Worm (Caenorhabditis elegans): ENCODE measurements around the gene nonu-1.

nonu-1 gene

ce11 chrIII:4849739-4850138 is at the start of gene nonu-1:
Gene nonu-1, minus strand, starts transcription at chrIII:4849907.
- TF ChIP-seq pha-4 (tag; optimal IDR thresholded peaks at IDR 0.05) (no peak), elt-3 (tag; optimal IDR thresholded peaks at IDR 0.05) (no peak), sptf-1 (tag; optimal IDR thresholded peaks at IDR 0.05) (no peak), ceh-39 (tag; optimal IDR thresholded peaks at IDR 0.05) (no peak), flh-1 (GFP tag; optimal IDR thresholded peaks at IDR 0.05) (no peak), unc-39 (tag; optimal IDR thresholded peaks at IDR 0.05) (no peak), lin-13 (tag; optimal IDR thresholded peaks at IDR 0.05) (no peak), elt-1 (tag; optimal IDR thresholded peaks at IDR 0.05; ENCODE audit: borderline replicate concordance, insufficient read depth) (no peak), sem-2 (GFP tag; optimal IDR thresholded peaks at IDR 0.05) (no peak), nhr-76 (tag; optimal IDR thresholded peaks at IDR 0.05) (no peak), unc-120 (tag; optimal IDR thresholded peaks at IDR 0.05; ENCODE audit: poor library complexity, severe bottlenecking) (no peak), bed-3 (GFP tag; optimal IDR thresholded peaks at IDR 0.05) (no peak), nhr-12 (tag; optimal IDR thresholded peaks at IDR 0.05) (no peak), nhr-2 (tag; optimal IDR thresholded peaks at IDR 0.05) (no peak), ceh-43 (GFP tag; optimal IDR thresholded peaks at IDR 0.05) (no peak)

- no peak for TF ChIP-seq ceh-43 (GFP tag; optimal IDR thresholded peaks at IDR 0.05)
- TF ChIP-seq unc-39 (tag; optimal IDR thresholded peaks at IDR 0.05), result no peak
- no peak for TF ChIP-seq ceh-83 (GFP tag; optimal IDR thresholded peaks at IDR 0.05)
- TF ChIP-seq nhr-237 (tag; optimal IDR thresholded peaks at IDR 0.05), result no peak
- no peak for TF ChIP-seq tbx-8 (GFP tag; optimal IDR thresholded peaks at IDR 0.05)
- TF ChIP-seq nhr-2 (tag; optimal IDR thresholded peaks at IDR 0.05), result no peak
- no peak for TF ChIP-seq unc-120 (tag; optimal IDR thresholded peaks at IDR 0.05; ENCODE audit: poor library complexity, severe bottlenecking)
- TF ChIP-seq lin-13 (tag; optimal IDR thresholded peaks at IDR 0.05), result no peak
- no peak for TF ChIP-seq lsy-2 (tag; optimal IDR thresholded peaks at IDR 0.05)
- no peak for TF ChIP-seq elt-3 (tag; optimal IDR thresholded peaks at IDR 0.05)
- no peak for TF ChIP-seq elt-1 (tag; optimal IDR thresholded peaks at IDR 0.05; ENCODE audit: borderline replicate concordance, insufficient read depth)
- no peak for TF ChIP-seq ceh-39 (tag; optimal IDR thresholded peaks at IDR 0.05)
Measured at ce11 chrIII:4899035-4899578, 49.4 kb upstream of the nonu-1 start, which contains the start of gene nhl-2. Gene nhl-2, minus strand, starts transcription at chrIII:4899085.

- TF ChIP-seq pha-4 (tag; optimal IDR thresholded peaks at IDR 0.05), result no peak
- TF ChIP-seq sem-2 (GFP tag; optimal IDR thresholded peaks at IDR 0.05), result no peak
- no peak for TF ChIP-seq lin-32 (GFP tag; optimal IDR thresholded peaks at IDR 0.05)
- no peak for TF ChIP-seq ceh-83 (GFP tag; optimal IDR thresholded peaks at IDR 0.05)
- no peak for TF ChIP-seq nhr-28 (tag; optimal IDR thresholded peaks at IDR 0.05)
- TF ChIP-seq zip-8 (tag; optimal IDR thresholded peaks at IDR 0.05), result no peak
Measured at ce11 chrIII:4895313-4895712, 45.6 kb upstream of the nonu-1 start.

- no peak for TF ChIP-seq ces-1 (GFP tag; optimal IDR thresholded peaks at IDR 0.05)
- no peak for TF ChIP-seq nhr-237 (tag; optimal IDR thresholded peaks at IDR 0.05)
- no peak for TF ChIP-seq nhr-76 (tag; optimal IDR thresholded peaks at IDR 0.05)
- no peak for TF ChIP-seq unc-62 (GFP tag; optimal IDR thresholded peaks at IDR 0.05)
- TF ChIP-seq lin-32 (GFP tag; optimal IDR thresholded peaks at IDR 0.05), result no peak
- no peak for TF ChIP-seq hlh-1 (tag; optimal IDR thresholded peaks at IDR 0.05)
- TF ChIP-seq sem-2 (GFP tag; optimal IDR thresholded peaks at IDR 0.05), result no peak
- TF ChIP-seq unc-39 (tag; optimal IDR thresholded peaks at IDR 0.05), result no peak
- TF ChIP-seq elt-1 (tag; optimal IDR thresholded peaks at IDR 0.05; ENCODE audit: borderline replicate concordance, insufficient read depth), result no peak
- TF ChIP-seq pha-4 (tag; optimal IDR thresholded peaks at IDR 0.05), result no peak
- no peak for TF ChIP-seq zip-8 (tag; optimal IDR thresholded peaks at IDR 0.05)
- no peak for TF ChIP-seq ceh-43 (GFP tag; optimal IDR thresholded peaks at IDR 0.05)
- TF ChIP-seq M03D4.4 (tag; optimal IDR thresholded peaks at IDR 0.05), result no peak
- no peak for TF ChIP-seq blmp-1 (tag; optimal IDR thresholded peaks at IDR 0.05)
- TF ChIP-seq unc-120 (tag; optimal IDR thresholded peaks at IDR 0.05; ENCODE audit: poor library complexity, severe bottlenecking), result no peak
- no peak for TF ChIP-seq flh-1 (GFP tag; optimal IDR thresholded peaks at IDR 0.05)
- no peak for TF ChIP-seq ceh-83 (GFP tag; optimal IDR thresholded peaks at IDR 0.05)
- TF ChIP-seq lin-13 (tag; optimal IDR thresholded peaks at IDR 0.05), result no peak
- no peak for TF ChIP-seq snpc-4 (tag; optimal IDR thresholded peaks at IDR 0.05)
Measured at ce11 chrIII:4893540-4893939, 43.8 kb upstream of the nonu-1 start, which contains the start of gene F26F4.6. Gene F26F4.6, minus strand, starts transcription at chrIII:4893640.

DNA sequence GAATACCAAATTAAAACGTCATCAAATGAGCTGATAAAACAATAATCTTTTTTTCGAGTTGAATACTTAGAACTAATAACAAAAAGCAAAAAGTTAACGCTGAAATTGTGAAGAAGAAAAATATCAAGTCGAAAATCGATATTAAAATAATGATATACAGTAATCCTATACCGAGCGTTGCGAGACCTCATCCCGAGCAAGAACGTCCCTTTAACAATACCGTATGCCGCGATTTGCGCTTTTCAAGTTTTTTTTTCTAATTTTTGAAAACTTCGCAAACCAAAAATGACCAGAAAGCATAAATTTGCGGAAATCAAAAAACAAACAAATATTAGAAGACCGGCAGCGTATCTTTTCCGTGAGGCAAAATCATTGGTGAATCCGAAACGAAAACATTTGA is 41.3 kb upstream of the nonu-1 start, which contains the start of gene F26F4.5:
Gene F26F4.5 (minus strand): TSS at position 256 of the 400 bp plus-strand sequence.
- TF ChIP-seq drap-1 (GFP tag; optimal IDR thresholded peaks at IDR 0.05) (no peak), blmp-1 (tag; optimal IDR thresholded peaks at IDR 0.05) (no peak), sem-2 (GFP tag; optimal IDR thresholded peaks at IDR 0.05) (no peak), pha-4 (tag; optimal IDR thresholded peaks at IDR 0.05) (no peak)

Data from whole organism, mixed stage, embryonic.